Worm (Caenorhabditis elegans) whole organism, L1 larva: ENCODE data around the gene C45G9.5.

Experiments used
- C16A3.4 ChIP-seq: fragments of 150-350 bp; optimal IDR thresholded peaks from 2 replicates; lab custom pipeline; 2014; ENCODE audit warnings: missing biosample characterization, missing genetic modification characterization
- C34B4.2 ChIP-seq: sonication (generic microtip); optimal IDR thresholded peaks from 2 replicates; lab custom pipeline; 2017; ENCODE audit warnings: mild to moderate bottlenecking, missing genetic modification characterization, missing compliant biosample characterization
- aha-1 ChIP-seq: fragments of 150-350 bp; optimal IDR thresholded peaks from 2 replicates; lab custom pipeline; 2014; ENCODE audit warnings: missing biosample characterization, missing genetic modification characterization
- alr-1 ChIP-seq: fragments of 200-800 bp; sonication (Bioruptor generic); optimal IDR thresholded peaks from 2 replicates; lab custom pipeline; 2018; ENCODE audit warnings: borderline replicate concordance, mild to moderate bottlenecking, missing genetic modification characterization, missing compliant biosample characterization
- aly-2 ChIP-seq: fragments of 150-350 bp; optimal IDR thresholded peaks from 2 replicates; lab custom pipeline; 2014; ENCODE audit warnings: missing biosample characterization, missing genetic modification characterization
- ama-1 ChIP-seq: fragments of 150-350 bp; optimal IDR thresholded peaks from 2 replicates; lab custom pipeline; 2014
- ceh-63 ChIP-seq: fragments of 200-800 bp; sonication (Bioruptor generic); optimal IDR thresholded peaks from 2 replicates; lab custom pipeline; 2018; ENCODE audit warnings: mild to moderate bottlenecking, missing genetic modification characterization, missing compliant biosample characterization
- ceh-88 ChIP-seq: fragments of 200-800 bp; sonication (Bioruptor generic); IDR thresholded peaks from 2 replicates; pipeline ENCODE4 v1.3.6; 2022; ENCODE audit warnings: missing genetic modification characterization, missing compliant biosample characterization
- ceh-90 ChIP-seq: sonication (generic microtip); optimal IDR thresholded peaks from 2 replicates; lab custom pipeline; 2016; ENCODE audit warnings: missing genetic modification characterization, missing compliant biosample characterization
- dpl-1 ChIP-seq, 3 experiments: fragments of 150-350 bp in 2 of 3; sonication (generic microtip) in 1 of 3; optimal IDR thresholded peaks; 2 replicates each; lab custom pipeline; 2014 to 2017; ENCODE audit warnings: missing biosample characterization in 3 of 3, missing genetic modification characterization in 3 of 3, missing genetic modification reagents in 3 of 3
- efl-1 ChIP-seq, 4 experiments: fragments of 150-350 bp; optimal IDR thresholded peaks in 3 of 4; peaks in 1 of 4; 1 replicate in 1 of 4; 2 replicates in 3 of 4; lab custom pipeline; 2014; ENCODE audit warnings: missing biosample characterization in 2 of 4, missing genetic modification characterization in 2 of 4, missing genetic modification reagents in 2 of 4
- efl-3 ChIP-seq: fragments of 200-800 bp; sonication (Bioruptor generic); optimal IDR thresholded peaks from 2 replicates; lab custom pipeline; 2018; ENCODE audit warnings: mild to moderate bottlenecking, missing genetic modification characterization, missing compliant biosample characterization
- hlh-17 ChIP-seq: fragments of 200-800 bp; sonication (Bioruptor generic); optimal IDR thresholded peaks from 2 replicates; lab custom pipeline; 2018; ENCODE audit warnings: missing genetic modification characterization, mild to moderate bottlenecking, missing compliant biosample characterization, moderate library complexity, borderline replicate concordance
- hlh-4 ChIP-seq: sonication (generic microtip); optimal IDR thresholded peaks from 2 replicates; lab custom pipeline; 2016; ENCODE audit warnings: mild to moderate bottlenecking, missing genetic modification characterization, missing compliant biosample characterization
- irx-1 ChIP-seq: sonication (generic microtip); optimal IDR thresholded peaks from 2 replicates; lab custom pipeline; 2016; ENCODE audit warnings: missing genetic modification characterization, missing compliant biosample characterization
- lin-35 ChIP-seq, 2 experiments: fragments of 150-350 bp; optimal IDR thresholded peaks; 2 replicates each; lab custom pipeline; 2014; ENCODE audit warnings: missing biosample characterization in 2 of 2, missing genetic modification characterization in 2 of 2, missing genetic modification reagents in 2 of 2
- lin-39 ChIP-seq: fragments of 150-350 bp; optimal IDR thresholded peaks from 2 replicates; lab custom pipeline; 2014; ENCODE audit warnings: missing biosample characterization, missing genetic modification reagents, missing genetic modification characterization
- lsy-2 ChIP-seq, 2 experiments: fragments of 150-350 bp; optimal IDR thresholded peaks; 2 replicates each; lab custom pipeline; 2014; ENCODE audit warnings: missing biosample characterization in 2 of 2, missing genetic modification characterization in 2 of 2
- mab-9 ChIP-seq: fragments of 200-800 bp; sonication (Bioruptor generic); IDR thresholded peaks from 2 replicates; pipeline ENCODE4 v1.3.6; 2022; ENCODE audit warnings: missing genetic modification reagents, missing genetic modification characterization, missing compliant biosample characterization
- mef-2 ChIP-seq: fragments of 150-350 bp; optimal IDR thresholded peaks from 2 replicates; lab custom pipeline; 2014; ENCODE audit warnings: missing biosample characterization, missing genetic modification characterization
- nhr-11 ChIP-seq: fragments of 150-350 bp; optimal IDR thresholded peaks from 2 replicates; lab custom pipeline; 2014; ENCODE audit warnings: missing biosample characterization, missing genetic modification characterization
- nhr-19 ChIP-seq: fragments of 200-800 bp; sonication (Bioruptor generic); conservative IDR thresholded peaks from 2 replicates; pipeline ENCODE4 v1.3.6; 2022; ENCODE audit warnings: missing genetic modification characterization, missing compliant biosample characterization
- nhr-20 ChIP-seq: sonication (generic microtip); optimal IDR thresholded peaks from 2 replicates; lab custom pipeline; 2016; ENCODE audit warnings: mild to moderate bottlenecking, missing genetic modification characterization, missing compliant biosample characterization
- nhr-47 ChIP-seq: sonication (generic microtip); optimal IDR thresholded peaks from 2 replicates; lab custom pipeline; 2016; ENCODE audit warnings: mild to moderate bottlenecking, missing genetic modification characterization, moderate library complexity, missing compliant biosample characterization
- nhr-90 ChIP-seq: sonication (generic microtip); optimal IDR thresholded peaks from 2 replicates; lab custom pipeline; 2016; ENCODE audit warnings: mild to moderate bottlenecking, missing genetic modification characterization, missing compliant biosample characterization; ENCODE audit not compliant: poor library complexity
- pax-3 ChIP-seq: fragments of 200-800 bp; sonication (Bioruptor generic); optimal IDR thresholded peaks from 2 replicates; lab custom pipeline; 2018; ENCODE audit warnings: mild to moderate bottlenecking, missing genetic modification characterization, moderate library complexity, missing compliant biosample characterization
- rnt-1 ChIP-seq: sonication (generic microtip); optimal IDR thresholded peaks from 2 replicates; lab custom pipeline; 2016; ENCODE audit warnings: mild to moderate bottlenecking, missing genetic modification characterization, moderate library complexity, missing compliant biosample characterization
- sox-4 ChIP-seq: sonication (generic microtip); optimal IDR thresholded peaks from 2 replicates; lab custom pipeline; 2016; ENCODE audit warnings: missing genetic modification characterization, missing compliant biosample characterization
- sup-37 ChIP-seq: fragments of 200-800 bp; sonication (Bioruptor generic); optimal IDR thresholded peaks from 2 replicates; lab custom pipeline; 2018; ENCODE audit warnings: mild to moderate bottlenecking, missing genetic modification characterization, missing compliant biosample characterization
- swsn-7 ChIP-seq: sonication (generic microtip); optimal IDR thresholded peaks from 2 replicates; lab custom pipeline; 2016; ENCODE audit warnings: missing genetic modification characterization, missing compliant biosample characterization
- tbx-2 ChIP-seq: sonication (generic microtip); optimal IDR thresholded peaks from 2 replicates; lab custom pipeline; 2016; ENCODE audit warnings: missing genetic modification characterization, missing compliant biosample characterization
- tlp-1 ChIP-seq: fragments of 150-350 bp; optimal IDR thresholded peaks from 2 replicates; lab custom pipeline; 2014; ENCODE audit warnings: missing biosample characterization, missing genetic modification characterization
- unc-130 ChIP-seq: fragments of 150-350 bp; optimal IDR thresholded peaks from 2 replicates; lab custom pipeline; 2017; ENCODE audit warnings: missing biosample characterization, missing genetic modification characterization, inconsistent platforms
- unc-30 ChIP-seq: sonication (generic microtip); optimal IDR thresholded peaks from 2 replicates; lab custom pipeline; 2017; ENCODE audit warnings: missing biosample characterization, missing genetic modification characterization
- unc-62 ChIP-seq: fragments of 150-350 bp; optimal IDR thresholded peaks from 2 replicates; lab custom pipeline; 2014; ENCODE audit warnings: missing biosample characterization, missing genetic modification reagents, missing genetic modification characterization
- unc-86 ChIP-seq: sonication (generic microtip); optimal IDR thresholded peaks from 2 replicates; lab custom pipeline; 2016; ENCODE audit warnings: missing genetic modification characterization, missing compliant biosample characterization

C45G9.5 gene

DNA sequence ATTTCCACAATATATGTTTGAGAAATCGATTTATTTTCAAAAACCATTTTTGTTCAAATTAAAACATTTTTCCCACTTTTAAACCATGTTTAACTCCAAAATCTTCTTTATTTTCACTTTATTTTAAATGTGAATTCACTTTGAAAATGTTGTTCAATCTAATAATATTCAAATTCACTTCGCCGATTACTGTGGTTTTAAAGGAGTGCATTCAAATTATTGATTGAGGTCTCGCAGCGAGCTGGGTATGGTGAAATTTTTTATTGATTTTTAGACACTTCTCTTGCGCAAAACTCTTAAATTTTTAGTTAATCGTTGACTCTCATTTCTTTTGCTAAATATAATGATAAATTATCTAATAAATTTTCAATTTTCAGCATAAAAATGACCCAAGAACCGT, at the start of gene C45G9.5:
C45G9.5 (plus strand) TSS at position 378 of the 400 bp plus-strand sequence.
- TF ChIP-seq mab-9 (GFP tag; lab: Robert Waterston, UW): no peak
- TF ChIP-seq aha-1 (tag; lab: Kevin White, UChicago): no peak
- no peak for TF ChIP-seq lsy-2 (tag; optimal IDR thresholded peaks at IDR 0.05; lab: Kevin White, UChicago)
- TF ChIP-seq unc-130 (tag; lab: Kevin White, UChicago): no peak

ce11 chrIII:4998956-4999425, 48.9 kb upstream of the C45G9.5 start, which contains the start of gene smcr-8:
TSS of gene smcr-8 (plus strand) at chrIII:4999375.
- TF ChIP-seq lsy-2 (tag; optimal IDR thresholded peaks at IDR 0.05; lab: Kevin White, UChicago) (peak in 1 of 2 experiments; percentile 28), lin-35 (GFP tag; optimal IDR thresholded peaks at IDR 0.05; lab: Kevin White, UChicago) (peak in 1 of 2 experiments; percentile 2), efl-1 (optimal IDR thresholded peaks at IDR 0.05; lab: Kevin White, UChicago) (no peak), efl-1 (GFP tag; optimal IDR thresholded peaks at IDR 0.05 in 1 of 2; lab: Kevin White, UChicago) (peak; percentile 39 to 58), dpl-1 (GFP tag; optimal IDR thresholded peaks at IDR 0.05; lab: Kevin White, UChicago) (peak in 1 of 3 experiments; percentile 14), sox-4 (tag; lab: Kevin White, UChicago) (no peak), ceh-90 (peak; percentile 23), unc-86 (tag; lab: Kevin White, UChicago) (no peak), tlp-1 (tag; lab: Kevin White, UChicago) (no peak), rnt-1 (tag; lab: Kevin White, UChicago) (peak; percentile 27)
- TF ChIP-seq, all 84 proteins: peak for 6

- TF ChIP-seq unc-30 (tag; lab: Kevin White, UChicago) (no peak), lin-39 (no peak), nhr-20 (tag; lab: Kevin White, UChicago) (no peak), unc-62 (GFP tag; lab: Kevin White, UChicago) (no peak), hlh-17 (no peak), aly-2 (tag; lab: Kevin White, UChicago) (no peak), nhr-90 (no peak), nhr-47 (tag; lab: Kevin White, UChicago) (no peak), alr-1 (tag; lab: Kevin White, UChicago) (no peak), irx-1 (tag; lab: Kevin White, UChicago) (no peak), C34B4.2 (tag; lab: Kevin White, UChicago) (no peak), pax-3 (tag; lab: Kevin White, UChicago) (no peak), nhr-19 (GFP tag; lab: Robert Waterston, UW) (no peak), ama-1 (no peak), efl-1 (optimal IDR thresholded peaks at IDR 0.05; lab: Kevin White, UChicago) (no peak), efl-1 (GFP tag; optimal IDR thresholded peaks at IDR 0.05 in 1 of 2; lab: Kevin White, UChicago) (no peak), C16A3.4 (tag; lab: Kevin White, UChicago) (no peak)
- TF ChIP-seq, all 84 proteins: peak for 0
Observed at ce11 chrIII:5002231-5002630, 45.7 kb upstream of the C45G9.5 start, which contains the start of gene R144.10. TSS of gene R144.10 (minus strand) at chrIII:5002331.

- no peak for TF ChIP-seq swsn-7 (tag; lab: Kevin White, UChicago)
- no peak for TF ChIP-seq efl-1 (optimal IDR thresholded peaks at IDR 0.05; lab: Kevin White, UChicago)
- TF ChIP-seq efl-1 (GFP tag; optimal IDR thresholded peaks at IDR 0.05 in 1 of 2; lab: Kevin White, UChicago): peak in 1 of 2 experiments; percentile 9
Observed at ce11 chrIII:5004621-5005020, 43.3 kb upstream of the C45G9.5 start, which contains the start of gene R144.6. TSS of gene R144.6 (minus strand) at chrIII:5004721.

- TF ChIP-seq unc-30 (tag; lab: Kevin White, UChicago): no peak
- no peak for TF ChIP-seq unc-86 (tag; lab: Kevin White, UChicago)
- TF ChIP-seq sup-37 (GFP tag; lab: Kevin White, UChicago): no peak
- no peak for TF ChIP-seq ceh-88 (GFP tag; lab: Robert Waterston, UW)
- TF ChIP-seq nhr-90: no peak
- no peak for TF ChIP-seq hlh-4 (tag; lab: Kevin White, UChicago)
- TF ChIP-seq efl-3: no peak
- no peak for TF ChIP-seq mef-2 (tag; lab: Kevin White, UChicago)
- TF ChIP-seq ceh-63 (GFP tag; lab: Kevin White, UChicago): no peak
- TF ChIP-seq nhr-19 (GFP tag; lab: Robert Waterston, UW): no peak
- no peak for TF ChIP-seq tbx-2 (tag; lab: Kevin White, UChicago)
- no peak for TF ChIP-seq nhr-11 (tag; lab: Kevin White, UChicago)
Observed at ce11 chrIII:5006881-5007280, 41.0 kb upstream of the C45G9.5 start, which contains the start of gene R144.12. TSS of gene R144.12 (minus strand) at chrIII:5006981.
